Worm (Caenorhabditis elegans) whole organism, young adult: ENCODE measurements around the gene inpp-5K.

Experiments
- B0261.1 ChIP-seq: sonication (generic microtip); optimal IDR thresholded peaks from 2 replicates; lab custom pipeline; 2016; ENCODE audit warnings: mild to moderate bottlenecking, missing genetic modification characterization, moderate library complexity, missing compliant biosample characterization
- B0336.3 ChIP-seq: fragments of 200-800 bp; sonication (Bioruptor generic); IDR thresholded peaks from 2 replicates; pipeline ENCODE4 v1.3.6; 2022; ENCODE audit warnings: missing genetic modification characterization, missing compliant biosample characterization
- C06A6.2 ChIP-seq: fragments of 200-800 bp; sonication (Bioruptor generic); conservative IDR thresholded peaks from 2 replicates; pipeline ENCODE4 v1.3.6; 2022; ENCODE audit warnings: missing genetic modification characterization, missing compliant biosample characterization
- C17E4.6 ChIP-seq: fragments of 200-800 bp; sonication (Bioruptor generic); IDR thresholded peaks from 2 replicates; pipeline ENCODE4 v1.3.6; 2022; ENCODE audit warnings: missing genetic modification reagents, missing genetic modification characterization, missing compliant biosample characterization
- F23B12.7 ChIP-seq: sonication (generic microtip); optimal IDR thresholded peaks from 2 replicates; lab custom pipeline; 2017; ENCODE audit warnings: missing genetic modification characterization, mild to moderate bottlenecking, missing compliant biosample characterization, antibody characterized with exemption, moderate library complexity; ENCODE audit not compliant: insufficient read depth
- F37B4.10 ChIP-seq: fragments of 200-800 bp; sonication (Bioruptor generic); IDR thresholded peaks from 2 replicates; pipeline ENCODE4 v1.3.6; 2022; ENCODE audit warnings: missing genetic modification characterization, missing compliant biosample characterization
- F39B2.1 ChIP-seq: fragments of 200-800 bp; sonication (Bioruptor generic); IDR thresholded peaks from 2 replicates; pipeline ENCODE4 v1.3.6; 2022; ENCODE audit warnings: missing genetic modification reagents, missing genetic modification characterization, missing compliant biosample characterization
- F49E8.2 ChIP-seq: sonication (generic microtip); optimal IDR thresholded peaks from 3 replicates; lab custom pipeline; 2017; ENCODE audit warnings: missing genetic modification characterization, mild to moderate bottlenecking, missing compliant biosample characterization, antibody characterized with exemption, moderate library complexity; ENCODE audit not compliant: insufficient read depth
- F55B11.4 ChIP-seq: sonication (generic microtip); optimal IDR thresholded peaks from 2 replicates; lab custom pipeline; 2016; ENCODE audit warnings: missing compliant biosample characterization, missing genetic modification characterization, borderline replicate concordance; ENCODE audit not compliant: insufficient read depth
- F57C9.4 ChIP-seq: sonication (generic microtip); optimal IDR thresholded peaks from 2 replicates; lab custom pipeline; 2017; ENCODE audit warnings: mild to moderate bottlenecking, missing genetic modification characterization, missing compliant biosample characterization
- K12H6.12 ChIP-seq: fragments of 200-800 bp; sonication (Bioruptor generic); optimal IDR thresholded peaks from 2 replicates; lab custom pipeline; 2018; ENCODE audit warnings: mild to moderate bottlenecking, missing genetic modification characterization, missing compliant biosample characterization
- Y53F4B.3 ChIP-seq: fragments of 200-800 bp; sonication (Bioruptor generic); IDR thresholded peaks from 2 replicates; pipeline ENCODE4 v1.3.6; 2022; ENCODE audit warnings: missing genetic modification reagents, missing genetic modification characterization, missing compliant biosample characterization
- Y53G8AR.9 ChIP-seq: fragments of 200-800 bp; sonication (Bioruptor generic); conservative IDR thresholded peaks from 2 replicates; pipeline ENCODE4 v1.3.6; 2022; ENCODE audit warnings: missing genetic modification reagents, missing genetic modification characterization, missing compliant biosample characterization
- Y56A3A.18 ChIP-seq: fragments of 200-800 bp; sonication (Bioruptor generic); IDR thresholded peaks from 2 replicates; pipeline ENCODE4 v1.3.6; 2022; ENCODE audit warnings: missing genetic modification reagents, missing genetic modification characterization, missing compliant biosample characterization
- Y95B8A.8 ChIP-seq: fragments of 200-800 bp; sonication (Bioruptor generic); IDR thresholded peaks from 2 replicates; pipeline ENCODE4 v1.3.6; 2022; ENCODE audit warnings: missing genetic modification reagents, missing genetic modification characterization, missing compliant biosample characterization
- aptf-2 ChIP-seq: fragments of 200-800 bp; sonication (Bioruptor generic); conservative IDR thresholded peaks from 2 replicates; pipeline ENCODE4 v1.3.6; 2022; ENCODE audit warnings: missing genetic modification reagents, missing genetic modification characterization, missing compliant biosample characterization
- atf-7 ChIP-seq: sonication (generic microtip); optimal IDR thresholded peaks from 2 replicates; lab custom pipeline; 2017; ENCODE audit warnings: mild to moderate bottlenecking, missing genetic modification characterization, missing compliant biosample characterization
- attf-3 ChIP-seq: fragments of 200-800 bp; sonication (Bioruptor generic); conservative IDR thresholded peaks from 2 replicates; pipeline ENCODE4 v1.3.6; 2022; ENCODE audit warnings: missing genetic modification reagents, missing genetic modification characterization, missing compliant biosample characterization
- bed-1 ChIP-seq: fragments of 200-800 bp; sonication (Bioruptor generic); IDR thresholded peaks from 2 replicates; pipeline ENCODE4 v1.3.6; 2022; ENCODE audit warnings: missing genetic modification reagents, missing genetic modification characterization, missing compliant biosample characterization
- ccch-3 ChIP-seq: fragments of 200-800 bp; sonication (Bioruptor generic); optimal IDR thresholded peaks from 2 replicates; lab custom pipeline; 2018; ENCODE audit warnings: mild to moderate bottlenecking, missing genetic modification characterization, missing compliant biosample characterization
- cebp-2 ChIP-seq: fragments of 200-800 bp; sonication (Bioruptor generic); IDR thresholded peaks from 2 replicates; pipeline ENCODE4 v1.3.6; 2022; ENCODE audit warnings: missing genetic modification characterization, missing compliant biosample characterization
- ceh-100 ChIP-seq: fragments of 200-800 bp; sonication (Bioruptor generic); IDR thresholded peaks from 2 replicates; pipeline ENCODE4 v1.3.6; 2022; ENCODE audit warnings: missing genetic modification reagents, missing genetic modification characterization, missing compliant biosample characterization
- gei-17 ChIP-seq: fragments of 200-800 bp; sonication (Bioruptor generic); optimal IDR thresholded peaks from 2 replicates; lab custom pipeline; 2018; ENCODE audit warnings: mild to moderate bottlenecking, missing genetic modification characterization, missing compliant biosample characterization
- him-1 ChIP-seq: sonication (generic microtip); optimal IDR thresholded peaks from 2 replicates; lab custom pipeline; 2016; ENCODE audit warnings: missing genotype, missing genetic modification reagents, missing genetic modification characterization, missing compliant biosample characterization
- hlh-12 ChIP-seq: sonication (generic microtip); optimal IDR thresholded peaks from 2 replicates; lab custom pipeline; 2016; ENCODE audit warnings: missing genetic modification characterization, missing compliant biosample characterization
- hsf-1 ChIP-seq: fragments of 200-800 bp; sonication (Bioruptor generic); IDR thresholded peaks from 2 replicates; pipeline ENCODE4 v1.3.6; 2022; ENCODE audit warnings: missing genetic modification reagents, missing genetic modification characterization, missing compliant biosample characterization
- lin-40 ChIP-seq: sonication (generic microtip); optimal IDR thresholded peaks from 2 replicates; lab custom pipeline; 2016; ENCODE audit warnings: missing genetic modification characterization, mild to moderate bottlenecking, missing compliant biosample characterization, missing genotype, missing genetic modification reagents
- lin-54 ChIP-seq: fragments of 200-800 bp; sonication (Bioruptor generic); optimal IDR thresholded peaks from 2 replicates; lab custom pipeline; 2018; ENCODE audit warnings: mild to moderate bottlenecking, missing genetic modification characterization, missing compliant biosample characterization
- lsl-1 ChIP-seq: fragments of 200-800 bp; sonication (Bioruptor generic); optimal IDR thresholded peaks from 2 replicates; lab custom pipeline; 2018; ENCODE audit warnings: mild to moderate bottlenecking, missing genetic modification characterization, moderate library complexity, missing compliant biosample characterization
- madf-10 ChIP-seq: sonication (generic microtip); optimal IDR thresholded peaks from 2 replicates; lab custom pipeline; 2016; ENCODE audit warnings: mild to moderate bottlenecking, missing genetic modification characterization, missing compliant biosample characterization
- madf-3 ChIP-seq: fragments of 200-800 bp; sonication (Bioruptor generic); IDR thresholded peaks from 2 replicates; pipeline ENCODE4 v1.3.6; 2022; ENCODE audit warnings: missing genetic modification reagents, missing genetic modification characterization, missing compliant biosample characterization
- mcd-1 ChIP-seq: fragments of 200-800 bp; sonication (Bioruptor generic); IDR thresholded peaks from 2 replicates; pipeline ENCODE4 v1.3.6; 2022; ENCODE audit warnings: missing genetic modification reagents, missing genetic modification characterization, missing compliant biosample characterization
- mel-28 ChIP-seq: sonication (generic microtip); optimal IDR thresholded peaks from 2 replicates; lab custom pipeline; 2016; ENCODE audit warnings: borderline replicate concordance, mild to moderate bottlenecking, missing genetic modification characterization, missing compliant biosample characterization
- rcor-1 ChIP-seq: fragments of 200-800 bp; sonication (Bioruptor generic); IDR thresholded peaks from 2 replicates; pipeline ENCODE4 v1.3.6; 2022; ENCODE audit warnings: missing genetic modification reagents, missing genetic modification characterization, missing compliant biosample characterization
- rec-8 ChIP-seq, 2 experiments: sonication (generic microtip); optimal IDR thresholded peaks; 2 replicates each; lab custom pipeline; 2016; ENCODE audit warnings: mild to moderate bottlenecking in 2 of 2, missing genetic modification characterization in 2 of 2, missing genetic modification reagents in 2 of 2, missing genotype in 2 of 2, missing biosample characterization in 1 of 2, missing compliant biosample characterization in 1 of 2, moderate library complexity in 1 of 2
- repo-1 ChIP-seq: sonication (generic microtip); optimal IDR thresholded peaks from 2 replicates; lab custom pipeline; 2017; ENCODE audit warnings: mild to moderate bottlenecking, missing genetic modification characterization, missing compliant biosample characterization
- rpc-1 ChIP-seq, 2 experiments: fragments of 150-350 bp in 1 of 2; sonication (generic microtip) in 1 of 2; optimal IDR thresholded peaks; 2 replicates each; lab custom pipeline; 2014 to 2018; ENCODE audit warnings: missing biosample characterization in 1 of 2, missing genetic modification characterization in 1 of 2, missing genetic modification reagents in 1 of 2, missing genotype in 1 of 2
- snpc-1.1 ChIP-seq: sonication (generic microtip); optimal IDR thresholded peaks from 2 replicates; lab custom pipeline; 2017; ENCODE audit warnings: missing genetic modification characterization, mild to moderate bottlenecking, missing compliant biosample characterization, antibody characterized with exemption, moderate library complexity, missing genotype, missing genetic modification reagents; ENCODE audit not compliant: insufficient read depth
- snpc-1.3 ChIP-seq: sonication (generic microtip); optimal IDR thresholded peaks from 2 replicates; lab custom pipeline; 2017; ENCODE audit warnings: missing genetic modification characterization, mild to moderate bottlenecking, missing compliant biosample characterization, antibody characterized with exemption, moderate library complexity, missing genotype, missing genetic modification reagents; ENCODE audit not compliant: insufficient read depth
- snpc-3.4 ChIP-seq: sonication (generic microtip); optimal IDR thresholded peaks from 2 replicates; lab custom pipeline; 2017; ENCODE audit warnings: missing genetic modification characterization, mild to moderate bottlenecking, missing compliant biosample characterization, antibody characterized with exemption, moderate library complexity, missing genotype, missing genetic modification reagents
- xnd-1 ChIP-seq: sonication (generic microtip); optimal IDR thresholded peaks from 2 replicates; lab custom pipeline; 2016; ENCODE audit warnings: missing genotype, missing genetic modification reagents, missing genetic modification characterization, missing compliant biosample characterization
- ztf-25 ChIP-seq: fragments of 200-800 bp; sonication (Bioruptor generic); IDR thresholded peaks from 2 replicates; pipeline ENCODE4 v1.3.6; 2022; ENCODE audit warnings: missing genetic modification reagents, missing genetic modification characterization, missing compliant biosample characterization

inpp-5K gene

ce11 chrIII:8148751-8149150 lies 12.4 kb downstream of the inpp-5K start, which contains the start of gene D2007.2:
Gene D2007.2 (plus strand): TSS chrIII:8148963.
- TF ChIP-seq ccch-3 (GFP tag; lab: Kevin White, UChicago) (no peak), cebp-2 (GFP tag; lab: Robert Waterston, UW) (no peak), xnd-1 (no peak)

- TF ChIP-seq hsf-1 (GFP tag; lab: Robert Waterston, UW) (0 out of 2 replicates have a peak, but pooled peaks have one; percentile 30), Y95B8A.8 (GFP tag; lab: Robert Waterston, UW) (no peak), madf-3 (GFP tag; lab: Robert Waterston, UW) (0 out of 2 replicates have a peak, but pooled peaks have one; percentile 39)
- TF ChIP-seq, all 124 proteins: peak for 2
Measured at ce11 chrIII:8145971-8146370, 15.2 kb downstream of the inpp-5K start.

- TF ChIP-seq Y53G8AR.9 (GFP tag; lab: Robert Waterston, UW) = no peak
- no peak for TF ChIP-seq hlh-12
- TF ChIP-seq madf-10 (tag; lab: Kevin White, UChicago) = peak; percentile 1
- TF ChIP-seq rpc-1 (optimal IDR thresholded peaks at IDR 0.05; lab: Kevin White, UChicago) = no peak
- no peak for TF ChIP-seq rpc-1 (tag; optimal IDR thresholded peaks at IDR 0.05; lab: Kevin White, UChicago)
- peak; percentile 49 for TF ChIP-seq attf-3 (GFP tag; lab: Robert Waterston, UW)
- no peak for TF ChIP-seq F55B11.4 (tag; lab: Kevin White, UChicago)
- TF ChIP-seq lin-54 (GFP tag; lab: Kevin White, UChicago) = peak; percentile 11
- peak; percentile 21 to 53 for TF ChIP-seq rec-8 (tag; optimal IDR thresholded peaks at IDR 0.05; lab: Kevin White, UChicago)
- peak; percentile 27 for TF ChIP-seq lsl-1
- no peak for TF ChIP-seq xnd-1
- TF ChIP-seq F23B12.7 (tag; lab: Kevin White, UChicago) = peak; percentile 16
- TF ChIP-seq repo-1 = no peak
- peak; percentile 51; the same call in 1 of the 2 replicates for TF ChIP-seq rcor-1 (GFP tag; lab: Robert Waterston, UW)
- no peak for TF ChIP-seq C06A6.2 (GFP tag; lab: Robert Waterston, UW)
- TF ChIP-seq C17E4.6 = no peak
- no peak for TF ChIP-seq mel-28 (tag; lab: Kevin White, UChicago)
- TF ChIP-seq gei-17 (GFP tag; lab: Kevin White, UChicago) = no peak
- TF ChIP-seq snpc-1.1 (tag; lab: Kevin White, UChicago) = no peak
- peak; percentile 27 for TF ChIP-seq lin-40
- TF ChIP-seq K12H6.12 (tag; lab: Kevin White, UChicago) = peak; percentile 35
- 0 out of 2 replicates have a peak, but pooled peaks have one; percentile 14 for TF ChIP-seq madf-3 (GFP tag; lab: Robert Waterston, UW)
- no peak for TF ChIP-seq aptf-2 (GFP tag; lab: Robert Waterston, UW)
- TF ChIP-seq him-1 = peak; percentile 29
- TF ChIP-seq F49E8.2 (tag; lab: Kevin White, UChicago) = no peak
- TF ChIP-seq F57C9.4 = no peak
- TF ChIP-seq bed-1 (GFP tag; lab: Robert Waterston, UW) = no peak
- no peak for TF ChIP-seq ztf-25 (GFP tag; lab: Robert Waterston, UW)
- TF ChIP-seq B0261.1 (tag; lab: Kevin White, UChicago) = no peak
- TF ChIP-seq F37B4.10 = no peak
- no peak for TF ChIP-seq atf-7
- TF ChIP-seq snpc-3.4 (tag; lab: Kevin White, UChicago) = no peak
- no peak for TF ChIP-seq cebp-2 (GFP tag; lab: Robert Waterston, UW)
- TF ChIP-seq F39B2.1 (GFP tag; lab: Robert Waterston, UW) = no peak
- no peak for TF ChIP-seq ccch-3 (GFP tag; lab: Kevin White, UChicago)
- TF ChIP-seq snpc-1.3 (tag; lab: Kevin White, UChicago) = no peak
- TF ChIP-seq Y56A3A.18 (GFP tag; lab: Robert Waterston, UW) = no peak
- TF ChIP-seq mcd-1 (GFP tag; lab: Robert Waterston, UW) = peak; percentile 51; the same call in 1 of the 2 replicates
- TF ChIP-seq ceh-100 (GFP tag; lab: Robert Waterston, UW) = peak; percentile 58; the same call in 1 of the 2 replicates
- TF ChIP-seq Y53F4B.3 (GFP tag; lab: Robert Waterston, UW) = no peak
- no peak for TF ChIP-seq B0336.3 (GFP tag; lab: Robert Waterston, UW)
Measured at ce11 chrIII:8144574-8145065, 16.5 kb downstream of the inpp-5K start, which contains the start of the genes C14B9.8 and mrpl-18. Gene C14B9.8 (minus strand): TSS chrIII:8144629. Gene mrpl-18 (plus strand): TSS chrIII:8145015.
